Worm (Caenorhabditis elegans) whole organism, L2 larva: ENCODE results near the gene shn-1.

Experiments
- C34F6.9 ChIP-seq: fragments of 150-350 bp; optimal IDR thresholded peaks from 2 replicates; lab custom pipeline; 2014; ENCODE audit warnings: missing biosample characterization, missing genetic modification characterization
- F13H6.1 ChIP-seq: sonication (generic microtip); optimal IDR thresholded peaks from 2 replicates; lab custom pipeline; 2016; ENCODE audit warnings: missing genetic modification characterization, missing compliant biosample characterization
- R02D3.7 ChIP-seq: fragments of 150-350 bp; optimal IDR thresholded peaks from 2 replicates; lab custom pipeline; 2014; ENCODE audit warnings: missing biosample characterization, missing genetic modification characterization
- Y55F3AM.14 ChIP-seq: fragments of 200-800 bp; sonication (Bioruptor generic); optimal IDR thresholded peaks from 2 replicates; lab custom pipeline; 2018; ENCODE audit warnings: mild to moderate bottlenecking, missing genetic modification characterization, missing compliant biosample characterization
- ZK546.5 ChIP-seq: sonication (generic microtip); optimal IDR thresholded peaks from 2 replicates; lab custom pipeline; 2017; ENCODE audit warnings: missing biosample characterization, missing genetic modification characterization
- alr-1 ChIP-seq: fragments of 150-350 bp; optimal IDR thresholded peaks from 2 replicates; lab custom pipeline; 2014; ENCODE audit warnings: missing biosample characterization, missing genetic modification characterization
- aly-2 ChIP-seq: fragments of 150-350 bp; optimal IDR thresholded peaks from 2 replicates; lab custom pipeline; 2014; ENCODE audit warnings: missing biosample characterization, missing genetic modification characterization
- ama-1 ChIP-seq: fragments of 150-350 bp; optimal IDR thresholded peaks from 2 replicates; lab custom pipeline; 2018; ENCODE audit warnings: inconsistent platforms
- dmd-4 ChIP-seq: sonication (generic microtip); optimal IDR thresholded peaks from 2 replicates; lab custom pipeline; 2017; ENCODE audit warnings: missing biosample characterization, missing genetic modification characterization
- egl-27 ChIP-seq: sonication (generic microtip); optimal IDR thresholded peaks from 3 replicates; lab custom pipeline; 2017; ENCODE audit warnings: missing biosample characterization, missing genetic modification reagents, missing genetic modification characterization
- elt-1 ChIP-seq: fragments of 150-350 bp; optimal IDR thresholded peaks from 2 replicates; lab custom pipeline; 2014; ENCODE audit warnings: missing biosample characterization, missing genetic modification characterization
- fos-1 ChIP-seq: fragments of 150-350 bp; optimal IDR thresholded peaks from 2 replicates; lab custom pipeline; 2014; ENCODE audit warnings: missing biosample characterization, missing genetic modification characterization
- gmeb-1 ChIP-seq: fragments of 150-350 bp; optimal IDR thresholded peaks from 2 replicates; lab custom pipeline; 2014; ENCODE audit warnings: missing biosample characterization, missing genetic modification characterization
- lin-11 ChIP-seq: fragments of 150-350 bp; sonication (generic microtip); optimal IDR thresholded peaks from 2 replicates; lab custom pipeline; 2014; ENCODE audit warnings: missing biosample characterization, missing genetic modification characterization, inconsistent platforms, mixed read lengths
- lin-13 ChIP-seq: fragments of 150-350 bp; optimal IDR thresholded peaks from 2 replicates; lab custom pipeline; 2014; ENCODE audit warnings: missing biosample characterization, missing genetic modification reagents, missing genetic modification characterization
- lin-39 ChIP-seq: fragments of 150-350 bp; optimal IDR thresholded peaks from 2 replicates; lab custom pipeline; 2014; ENCODE audit warnings: missing biosample characterization, missing genetic modification reagents, missing genetic modification characterization
- lsy-2 ChIP-seq, 2 experiments: fragments of 150-350 bp in 1 of 2; sonication (generic microtip) in 1 of 2; optimal IDR thresholded peaks; 2 replicates each; lab custom pipeline; 2014 to 2017; ENCODE audit warnings: missing biosample characterization in 2 of 2, missing genetic modification characterization in 2 of 2
- mab-5 ChIP-seq: fragments of 150-350 bp; optimal IDR thresholded peaks from 2 replicates; lab custom pipeline; 2014; ENCODE audit warnings: missing biosample characterization, missing genetic modification characterization
- mbf-1 ChIP-seq: sonication (generic microtip); optimal IDR thresholded peaks from 2 replicates; lab custom pipeline; 2017; ENCODE audit warnings: missing biosample characterization, missing genetic modification characterization
- nhr-10 ChIP-seq: sonication (generic microtip); optimal IDR thresholded peaks from 2 replicates; lab custom pipeline; 2017; ENCODE audit warnings: missing biosample characterization, missing genetic modification characterization
- nhr-11 ChIP-seq: fragments of 150-350 bp; optimal IDR thresholded peaks from 2 replicates; lab custom pipeline; 2014; ENCODE audit warnings: missing biosample characterization, missing genetic modification characterization
- nhr-12 ChIP-seq: fragments of 150-350 bp; optimal IDR thresholded peaks from 2 replicates; lab custom pipeline; 2014; ENCODE audit warnings: missing biosample characterization, missing genetic modification characterization
- nhr-129 ChIP-seq: fragments of 150-350 bp; optimal IDR thresholded peaks from 2 replicates; lab custom pipeline; 2014; ENCODE audit warnings: missing biosample characterization, missing genetic modification characterization
- nhr-21 ChIP-seq: fragments of 150-350 bp; optimal IDR thresholded peaks from 2 replicates; lab custom pipeline; 2014; ENCODE audit warnings: missing biosample characterization, missing genetic modification characterization
- nhr-23 ChIP-seq: fragments of 150-350 bp; optimal IDR thresholded peaks from 2 replicates; lab custom pipeline; 2014; ENCODE audit warnings: missing biosample characterization, missing genetic modification reagents, missing genetic modification characterization
- nhr-25 ChIP-seq: fragments of 150-350 bp; sonication (generic microtip); optimal IDR thresholded peaks from 3 replicates; lab custom pipeline; 2014; ENCODE audit warnings: missing biosample characterization, missing genetic modification characterization
- nhr-6 ChIP-seq: fragments of 150-350 bp; optimal IDR thresholded peaks from 2 replicates; lab custom pipeline; 2014; ENCODE audit warnings: missing biosample characterization, missing genetic modification characterization
- nhr-77 ChIP-seq: fragments of 150-350 bp; optimal IDR thresholded peaks from 2 replicates; lab custom pipeline; 2014; ENCODE audit warnings: missing biosample characterization, missing genetic modification characterization
- peb-1 ChIP-seq: fragments of 150-350 bp; optimal IDR thresholded peaks from 2 replicates; lab custom pipeline; 2014; ENCODE audit warnings: missing biosample characterization, missing genetic modification characterization
- sem-4 ChIP-seq: fragments of 150-350 bp; optimal IDR thresholded peaks from 2 replicates; lab custom pipeline; 2014; ENCODE audit warnings: missing biosample characterization, missing genetic modification reagents, missing genetic modification characterization
- skn-1 ChIP-seq: sonication (generic microtip); optimal IDR thresholded peaks from 2 replicates; lab custom pipeline; 2017; ENCODE audit warnings: missing biosample characterization, missing genetic modification characterization
- sma-3 ChIP-seq: sonication (generic microtip); optimal IDR thresholded peaks from 2 replicates; lab custom pipeline; 2016; ENCODE audit warnings: missing genetic modification reagents, missing genetic modification characterization, missing compliant biosample characterization
- sma-9 ChIP-seq, 2 experiments: fragments of 150-350 bp in 1 of 2; sonication (generic microtip) in 1 of 2; optimal IDR thresholded peaks; 2 replicates each; lab custom pipeline; 2014 to 2016; ENCODE audit warnings: missing genetic modification characterization in 2 of 2, mild to moderate bottlenecking in 1 of 2, missing biosample characterization in 1 of 2, missing compliant biosample characterization in 1 of 2, missing genetic modification reagents in 1 of 2, moderate library complexity in 1 of 2
- snpc-4 ChIP-seq: fragments of 150-350 bp; optimal IDR thresholded peaks from 2 replicates; lab custom pipeline; 2014; ENCODE audit warnings: missing biosample characterization, missing genetic modification characterization
- unc-62 ChIP-seq: fragments of 150-350 bp; optimal IDR thresholded peaks from 2 replicates; lab custom pipeline; 2014; ENCODE audit warnings: missing biosample characterization, missing genetic modification reagents, missing genetic modification characterization
- zag-1 ChIP-seq: fragments of 150-350 bp; optimal IDR thresholded peaks from 2 replicates; lab custom pipeline; 2014; ENCODE audit warnings: missing biosample characterization, missing genetic modification characterization
- ztf-1 ChIP-seq: fragments of 200-800 bp; sonication (Bioruptor generic); conservative IDR thresholded peaks from 2 replicates; pipeline ENCODE4 v1.3.6; 2022; ENCODE audit warnings: missing genetic modification characterization, missing compliant biosample characterization
- ztf-11 ChIP-seq: sonication (generic microtip); optimal IDR thresholded peaks from 2 replicates; lab custom pipeline; 2017; ENCODE audit warnings: missing biosample characterization, missing genetic modification characterization

shn-1 gene

ce11 chrII:11386950-11387349 is 3.8 kb downstream of the shn-1 start:
- TF ChIP-seq nhr-21 (tag; lab: Kevin White, UChicago) (no peak), mab-5 (tag; lab: Kevin White, UChicago) (no peak), ZK546.5 (tag; lab: Kevin White, UChicago) (no peak), nhr-25 (no peak), ztf-11 (tag; lab: Kevin White, UChicago) (no peak)

DNA sequence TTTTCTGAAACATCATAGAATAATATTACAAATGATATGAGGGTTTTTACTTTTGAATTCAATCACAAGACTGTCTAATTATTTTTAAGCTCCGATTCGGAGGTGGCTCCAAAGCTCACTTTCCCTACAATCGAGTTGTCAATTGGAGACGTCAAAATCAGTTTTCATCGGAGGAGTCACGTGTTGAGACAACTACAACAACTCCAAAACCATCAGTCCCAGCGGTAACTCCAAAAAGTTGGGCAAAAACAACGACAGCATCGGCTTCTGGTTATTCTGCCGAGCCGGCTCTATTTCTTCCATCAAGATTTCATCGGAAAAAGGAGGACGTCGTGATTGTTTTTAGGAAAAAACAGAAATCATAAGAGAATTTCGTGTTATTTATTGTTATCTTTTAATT is 6.7 kb downstream of the shn-1 start:
- TF ChIP-seq fos-1 (no peak), unc-62 (no peak), sma-3 (no peak), zag-1 (tag; lab: Kevin White, UChicago) (no peak), R02D3.7 (tag; lab: Kevin White, UChicago) (no peak)

DNA sequence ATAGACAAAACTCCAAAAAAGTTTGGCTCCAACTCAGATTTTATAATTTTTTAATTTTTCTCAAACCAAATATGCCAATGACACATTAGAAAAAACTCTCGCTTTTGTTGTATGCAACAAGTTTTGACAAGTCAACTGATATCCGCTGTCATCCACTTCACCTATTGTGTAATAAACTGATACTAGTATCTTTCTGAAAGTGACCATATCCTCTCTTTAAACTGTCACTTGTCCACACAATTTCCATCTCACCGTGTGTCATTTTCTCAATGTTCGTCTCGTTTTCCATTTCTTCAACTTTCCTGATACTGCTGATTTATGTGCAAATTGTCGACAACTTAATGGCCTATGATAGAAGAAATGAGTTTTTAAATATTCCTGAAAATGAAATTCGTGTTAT is 7.7 kb downstream of the shn-1 start, which contains the start of the genes C33B4.5 and C33B4.4:
TSS of gene C33B4.5 (plus strand) at position 270 of the 400 bp plus-strand sequence.
TSS of gene C33B4.4 (minus strand) at position 385 of the 400 bp plus-strand sequence.
- TF ChIP-seq lin-39 (tag; lab: Kevin White, UChicago) = no peak
- no peak for TF ChIP-seq nhr-21 (tag; lab: Kevin White, UChicago)
- no peak for TF ChIP-seq sem-4
- no peak for TF ChIP-seq snpc-4 (tag; lab: Kevin White, UChicago)
- no peak for TF ChIP-seq aly-2 (tag; lab: Kevin White, UChicago)
- TF ChIP-seq lsy-2 (tag; optimal IDR thresholded peaks at IDR 0.05; lab: Kevin White, UChicago) = no peak
- no peak for TF ChIP-seq alr-1 (tag; lab: Kevin White, UChicago)
- TF ChIP-seq peb-1 (tag; lab: Kevin White, UChicago) = no peak
- no peak for TF ChIP-seq sma-3
- TF ChIP-seq dmd-4 (tag; lab: Kevin White, UChicago) = no peak
- TF ChIP-seq ZK546.5 (tag; lab: Kevin White, UChicago) = no peak
- no peak for TF ChIP-seq nhr-10 (tag; lab: Kevin White, UChicago)
- TF ChIP-seq lin-11 (tag; lab: Kevin White, UChicago) = no peak
- TF ChIP-seq ama-1 (lab: Kevin White, UChicago) = no peak
- no peak for TF ChIP-seq lin-13 (GFP tag; lab: Kevin White, UChicago)
- TF ChIP-seq zag-1 (tag; lab: Kevin White, UChicago) = no peak
- no peak for TF ChIP-seq ztf-1
- TF ChIP-seq unc-62 = no peak
- no peak for TF ChIP-seq ztf-11 (tag; lab: Kevin White, UChicago)

DNA sequence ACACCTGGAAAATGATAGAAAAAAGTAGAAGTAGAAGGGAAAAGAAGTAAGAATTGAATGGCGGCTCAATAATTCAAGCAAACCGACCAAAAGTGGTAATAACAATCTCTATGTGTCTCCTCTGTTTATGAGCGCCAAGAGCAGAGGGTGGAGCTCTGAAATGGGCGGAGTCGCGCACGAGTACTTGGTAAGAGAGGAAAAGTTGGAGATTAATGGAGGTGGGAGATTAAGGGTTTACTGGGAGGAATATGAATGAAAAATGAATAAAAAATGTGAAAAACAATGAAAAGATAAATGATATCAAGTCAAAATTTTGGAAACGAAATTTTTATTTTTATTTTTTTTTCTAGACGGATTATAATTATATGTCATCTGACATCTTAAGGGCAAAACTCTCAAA is 13.1 kb downstream of the shn-1 start:
- no peak for TF ChIP-seq lin-39 (tag; lab: Kevin White, UChicago)
- TF ChIP-seq C34F6.9 = no peak
- no peak for TF ChIP-seq nhr-25
- TF ChIP-seq lin-13 (GFP tag; lab: Kevin White, UChicago) = no peak
- TF ChIP-seq, all 48 proteins: peak for 0

DNA sequence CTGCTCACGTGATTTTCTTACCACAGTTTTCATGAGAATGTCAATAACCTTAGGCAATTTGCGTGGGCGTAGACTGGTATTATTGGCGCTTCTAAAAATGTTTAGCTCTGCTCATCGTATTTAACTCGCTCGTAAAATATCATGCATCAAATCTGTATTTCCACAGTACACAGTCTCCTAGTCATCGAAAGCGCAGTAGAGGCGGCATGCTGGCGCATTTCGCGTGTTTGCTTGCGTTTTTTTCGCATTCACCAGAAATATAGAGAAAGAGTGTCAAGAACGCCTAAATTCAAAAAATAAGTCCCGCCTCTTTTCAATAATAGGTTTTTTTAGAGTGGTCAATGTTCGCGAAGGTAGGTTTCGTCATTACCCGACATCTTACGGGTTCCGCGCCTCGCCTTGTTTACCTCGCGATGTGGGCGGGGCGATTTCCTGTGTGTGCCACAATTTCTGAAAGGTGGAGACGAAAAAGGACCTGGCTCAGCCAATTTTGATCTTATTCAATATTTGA is 14.1 kb downstream of the shn-1 start:
- TF ChIP-seq gmeb-1 (peak; percentile 38), dmd-4 (tag; lab: Kevin White, UChicago) (no peak), nhr-6 (tag; lab: Kevin White, UChicago) (peak; percentile 20), nhr-11 (tag; lab: Kevin White, UChicago) (no peak), ama-1 (lab: Kevin White, UChicago) (peak; percentile 83), mbf-1 (no peak), F13H6.1 (tag; lab: Kevin White, UChicago) (peak; percentile 9), egl-27 (tag; lab: Kevin White, UChicago) (peak; percentile 12), nhr-25 (no peak), lin-13 (GFP tag; lab: Kevin White, UChicago) (peak; percentile 1), skn-1 (no peak), unc-62 (no peak), nhr-23 (tag; lab: Kevin White, UChicago) (no peak), lin-39 (tag; lab: Kevin White, UChicago) (no peak), aly-2 (tag; lab: Kevin White, UChicago) (no peak), Y55F3AM.14 (GFP tag; lab: Kevin White, UChicago) (peak; percentile 57), nhr-10 (tag; lab: Kevin White, UChicago) (no peak), snpc-4 (tag; lab: Kevin White, UChicago) (peak; percentile 93), sma-9 (GFP tag; optimal IDR thresholded peaks at IDR 0.05; lab: Kevin White, UChicago) (peak; percentile 23), sma-9 (tag; optimal IDR thresholded peaks at IDR 0.05; lab: Kevin White, UChicago) (no peak), nhr-21 (tag; lab: Kevin White, UChicago) (peak; percentile 40), fos-1 (peak; percentile 7), zag-1 (tag; lab: Kevin White, UChicago) (no peak), lsy-2 (tag; optimal IDR thresholded peaks at IDR 0.05; lab: Kevin White, UChicago) (peak; percentile 19 to 56), nhr-129 (tag; lab: Kevin White, UChicago) (peak; percentile 21), nhr-77 (tag; lab: Kevin White, UChicago) (peak; percentile 9), sma-3 (peak; percentile 78), nhr-12 (no peak), elt-1 (no peak)
- TF ChIP-seq, all 48 proteins: peak for 15
